Fruit fly (Drosophila melanogaster): ENCODE data around the gene Pvr.

Pvr gene

DNA sequence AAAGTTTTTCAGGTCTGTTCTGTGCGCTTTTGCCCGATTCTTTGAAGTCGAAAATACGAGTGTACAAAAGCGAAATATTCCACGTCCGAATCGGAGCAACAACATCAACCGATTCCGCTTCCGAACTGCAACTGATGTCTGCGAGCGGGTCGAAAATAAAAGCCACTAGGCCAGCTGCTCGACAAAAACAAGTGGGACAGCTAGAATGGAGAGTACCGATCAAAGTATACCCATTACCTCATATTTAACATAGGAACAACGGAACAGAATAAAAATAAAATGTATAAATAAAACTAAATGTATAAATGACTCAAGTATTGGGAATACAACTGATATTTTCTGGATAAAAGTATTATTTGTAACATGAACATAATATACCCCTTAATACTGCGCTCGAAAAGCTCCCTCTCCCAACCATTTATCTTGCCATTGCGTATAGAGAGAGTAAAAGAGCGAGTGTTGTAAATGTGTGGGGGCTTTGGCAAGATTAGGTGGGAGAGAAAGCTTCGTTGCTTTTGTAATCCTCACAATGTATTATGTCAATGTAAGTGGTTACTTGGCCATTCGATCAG lies 34.6 kb downstream of the Pvr start, which contains the start of gene SLC5A11:
Gene SLC5A11 (minus strand): TSS at position 137 of the 572 bp plus-strand sequence.
- TF ChIP-seq ttk (optimal IDR thresholded peaks at IDR 0.05) (no peak), psq (optimal IDR thresholded peaks at IDR 0.05) (no peak), insv (optimal IDR thresholded peaks at IDR 0.05) (no peak), h (optimal IDR thresholded peaks at IDR 0.05) (no peak), Sin3A (optimal IDR thresholded peaks at IDR 0.05) (no peak), Myc (optimal IDR thresholded peaks at IDR 0.05) (no peak)

DNA sequence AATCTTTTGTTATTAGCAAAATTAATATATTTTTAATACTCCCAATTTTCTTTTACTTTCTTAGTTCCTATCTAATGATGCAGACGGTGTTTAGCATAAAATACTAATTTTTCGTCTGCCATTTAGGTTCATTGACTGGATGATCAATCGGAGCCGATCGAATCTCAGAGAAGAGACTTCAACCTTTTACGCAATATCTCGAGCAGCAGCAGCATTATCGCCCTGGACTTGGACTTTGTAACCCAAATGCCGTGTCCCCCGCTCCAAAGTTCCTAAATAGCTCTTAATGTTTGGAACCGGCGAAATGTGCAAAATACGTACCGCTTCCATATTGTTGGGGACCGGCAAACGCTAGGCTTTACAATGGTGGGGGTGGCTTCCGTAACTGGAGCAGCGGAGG lies 35.3 kb downstream of the Pvr start:
- TF ChIP-seq Sin3A (optimal IDR thresholded peaks at IDR 0.05): no peak
- TF ChIP-seq Myc (optimal IDR thresholded peaks at IDR 0.05): no peak
- no peak for TF ChIP-seq insv (optimal IDR thresholded peaks at IDR 0.05)
- no peak for TF ChIP-seq ttk (optimal IDR thresholded peaks at IDR 0.05)

DNA sequence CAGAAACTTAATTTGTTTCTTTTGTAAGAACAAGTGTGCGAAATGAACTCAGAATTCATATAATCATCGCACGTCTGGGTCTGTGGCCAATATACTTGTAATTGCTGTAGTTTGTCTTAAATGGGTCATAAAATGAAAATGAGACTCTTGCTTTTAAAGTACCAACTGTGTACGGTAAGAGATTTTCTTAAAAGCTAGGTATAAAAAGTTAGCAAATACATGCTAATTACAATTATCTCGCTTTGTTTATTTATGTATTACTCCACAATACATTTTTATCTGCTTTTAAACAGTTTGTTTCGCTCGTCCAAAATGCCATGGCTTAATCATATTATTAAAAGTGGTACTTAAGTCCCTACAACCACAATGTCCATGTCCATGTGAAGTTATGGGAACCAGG lies 35.9 kb downstream of the Pvr start:
- TF ChIP-seq psq (optimal IDR thresholded peaks at IDR 0.05) (no peak), insv (optimal IDR thresholded peaks at IDR 0.05) (no peak), Myc (optimal IDR thresholded peaks at IDR 0.05) (no peak), h (optimal IDR thresholded peaks at IDR 0.05) (no peak), ttk (optimal IDR thresholded peaks at IDR 0.05) (no peak), Sin3A (optimal IDR thresholded peaks at IDR 0.05) (no peak)

DNA sequence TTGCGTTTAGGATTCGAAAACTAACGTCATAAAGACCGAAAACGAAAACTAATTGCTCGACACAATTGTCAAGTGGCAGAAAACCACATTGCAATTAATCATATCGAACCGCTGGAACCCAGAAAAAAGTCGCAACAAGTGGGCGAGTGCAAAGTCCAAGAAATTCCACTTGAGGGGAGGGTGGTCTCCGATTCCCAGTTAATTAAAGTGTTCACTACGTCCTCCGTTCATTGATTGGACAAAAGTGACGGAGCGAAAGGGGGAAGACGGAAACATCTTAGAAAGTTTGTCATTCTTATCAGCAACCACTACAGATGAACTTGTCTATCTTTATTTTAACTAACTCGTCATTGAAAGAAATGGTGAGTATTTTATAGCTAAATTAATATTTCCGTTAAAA lies 37.1 kb downstream of the Pvr start:
- TF ChIP-seq insv (optimal IDR thresholded peaks at IDR 0.05): no peak
- no peak for TF ChIP-seq h (optimal IDR thresholded peaks at IDR 0.05)
- TF ChIP-seq Sin3A (optimal IDR thresholded peaks at IDR 0.05): no peak
- TF ChIP-seq Myc (optimal IDR thresholded peaks at IDR 0.05): no peak
- no peak for TF ChIP-seq psq (optimal IDR thresholded peaks at IDR 0.05)
- no peak for TF ChIP-seq ttk (optimal IDR thresholded peaks at IDR 0.05)

DNA sequence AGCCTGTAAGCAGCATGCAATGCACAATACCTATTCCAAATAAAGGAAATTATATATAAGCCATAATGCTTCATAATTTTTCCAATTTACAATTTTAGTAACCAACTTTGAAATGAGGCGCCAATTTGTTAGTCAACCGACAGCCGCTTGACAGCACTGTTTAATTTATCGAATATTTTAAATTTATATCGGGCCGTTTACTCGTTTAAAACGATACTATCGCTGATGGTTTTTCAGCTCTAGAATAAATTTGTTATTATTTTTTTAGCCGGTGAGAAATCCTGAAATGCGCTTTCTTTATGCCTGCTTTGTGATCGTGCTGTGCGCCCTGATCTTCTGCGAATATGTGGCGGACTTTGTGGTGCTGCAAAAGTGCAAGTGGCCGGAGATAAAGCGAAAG lies 40.9 kb downstream of the Pvr start, which contains the start of gene PGAP5:
Gene PGAP5 (plus strand): TSS at position 126 of the 400 bp plus-strand sequence.
- no peak for TF ChIP-seq ttk (optimal IDR thresholded peaks at IDR 0.05)
- no peak for TF ChIP-seq psq (optimal IDR thresholded peaks at IDR 0.05)
- TF ChIP-seq insv (optimal IDR thresholded peaks at IDR 0.05): no peak
- no peak for TF ChIP-seq Sin3A (optimal IDR thresholded peaks at IDR 0.05)

DNA sequence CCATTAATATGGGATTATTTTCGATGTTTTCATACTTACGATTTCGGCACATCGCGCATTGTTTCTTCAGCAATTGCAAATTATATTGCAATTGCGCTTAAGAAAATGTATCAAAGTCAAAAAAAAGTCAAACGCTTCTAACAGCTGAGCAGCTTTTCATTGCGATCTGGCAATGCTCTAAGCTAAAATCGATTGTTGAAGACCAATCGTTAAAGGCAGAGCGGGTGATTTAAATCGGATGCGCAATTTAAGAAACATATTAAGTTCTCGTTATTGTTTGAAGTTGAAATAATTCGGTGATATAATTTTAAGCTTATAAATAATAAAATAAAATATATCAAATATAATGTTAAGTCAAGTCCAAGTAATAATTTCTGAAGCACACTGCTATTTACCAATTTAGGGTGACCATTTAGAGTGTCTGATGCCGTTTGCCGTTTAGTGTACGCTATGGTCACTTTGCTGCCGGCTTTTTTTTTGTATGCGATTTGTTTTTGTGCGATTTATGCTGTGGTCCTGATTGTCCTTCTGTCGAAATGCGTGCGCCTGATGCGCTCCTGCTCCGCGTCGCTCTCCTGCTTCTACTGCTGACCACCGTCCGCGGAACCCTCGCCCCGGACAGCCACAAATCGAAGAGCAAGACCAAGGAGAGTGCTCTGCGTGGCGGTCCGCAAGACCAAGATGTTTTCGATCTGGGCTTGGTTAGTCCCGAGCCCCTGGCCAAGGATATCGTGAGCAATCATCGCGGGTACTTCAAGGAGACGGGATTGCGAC lies 42.7 kb downstream of the Pvr start, which contains the start of the genes CG8475 and CG8460:
Gene CG8475 (minus strand): TSS at position 162 of the 774 bp plus-strand sequence.
Gene CG8460 (plus strand): TSS at position 437 of the 774 bp plus-strand sequence.
- no peak for TF ChIP-seq Sin3A (optimal IDR thresholded peaks at IDR 0.05)

DNA sequence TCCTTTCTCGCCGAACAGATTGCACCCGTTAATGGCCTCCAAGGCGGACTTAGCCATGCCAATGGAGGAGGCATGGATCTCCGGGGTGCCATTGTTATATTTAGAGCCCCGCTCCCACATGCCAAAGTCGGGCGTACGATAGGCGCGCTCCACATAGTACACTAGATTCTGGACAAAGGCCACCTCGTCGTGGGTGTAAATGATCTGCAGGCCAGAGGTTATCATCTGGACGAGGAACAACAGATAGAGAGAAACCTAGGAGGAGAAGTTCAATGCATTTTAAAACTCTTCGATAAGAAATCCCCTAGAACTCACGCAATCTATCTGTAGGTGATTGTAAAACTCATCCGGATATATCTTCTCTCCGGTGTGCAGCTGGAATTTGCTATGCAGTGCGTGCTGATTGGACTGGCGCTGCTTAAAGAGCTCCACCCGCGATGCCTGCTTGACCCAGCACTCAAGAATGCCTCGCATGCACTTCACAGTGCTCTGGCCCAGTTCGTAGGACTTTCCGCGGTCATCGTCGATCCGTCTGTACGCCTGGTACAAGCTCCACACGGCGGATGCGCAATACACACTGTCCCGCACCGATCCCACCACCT lies 43.9 kb downstream of the Pvr start:
- no peak for TF ChIP-seq Myc (optimal IDR thresholded peaks at IDR 0.05)
- no peak for TF ChIP-seq Sin3A (optimal IDR thresholded peaks at IDR 0.05)
- TF ChIP-seq ttk (optimal IDR thresholded peaks at IDR 0.05): no peak
- TF ChIP-seq insv (optimal IDR thresholded peaks at IDR 0.05): no peak
- no peak for TF ChIP-seq psq (optimal IDR thresholded peaks at IDR 0.05)
- TF ChIP-seq h (optimal IDR thresholded peaks at IDR 0.05): no peak

DNA sequence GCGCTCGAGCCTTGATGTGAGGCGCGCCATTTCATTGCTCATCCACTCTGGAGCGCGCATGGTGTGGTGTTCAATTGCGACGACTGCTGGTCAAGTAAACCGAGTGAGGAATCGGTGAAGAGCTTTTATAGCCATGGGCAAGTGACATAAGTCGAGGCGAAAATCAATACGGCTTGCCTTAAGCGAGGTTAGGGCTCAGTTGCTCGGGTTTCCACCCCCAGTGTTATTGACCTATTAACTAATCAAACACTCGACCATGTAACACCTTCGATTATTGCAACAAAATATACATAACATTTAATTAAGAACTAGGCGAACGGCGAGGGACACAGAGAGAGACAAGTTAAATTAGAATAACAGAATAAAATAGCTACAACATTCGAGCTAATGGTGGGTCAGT lies 49.0 kb downstream of the Pvr start, which contains the start of gene CG34134:
Gene CG34134 (minus strand): TSS at position 101 of the 400 bp plus-strand sequence.
- TF ChIP-seq insv (optimal IDR thresholded peaks at IDR 0.05) (no peak), psq (optimal IDR thresholded peaks at IDR 0.05) (no peak), Sin3A (optimal IDR thresholded peaks at IDR 0.05) (no peak), ttk (optimal IDR thresholded peaks at IDR 0.05) (no peak), h (optimal IDR thresholded peaks at IDR 0.05) (no peak), Myc (optimal IDR thresholded peaks at IDR 0.05) (no peak)

DNA sequence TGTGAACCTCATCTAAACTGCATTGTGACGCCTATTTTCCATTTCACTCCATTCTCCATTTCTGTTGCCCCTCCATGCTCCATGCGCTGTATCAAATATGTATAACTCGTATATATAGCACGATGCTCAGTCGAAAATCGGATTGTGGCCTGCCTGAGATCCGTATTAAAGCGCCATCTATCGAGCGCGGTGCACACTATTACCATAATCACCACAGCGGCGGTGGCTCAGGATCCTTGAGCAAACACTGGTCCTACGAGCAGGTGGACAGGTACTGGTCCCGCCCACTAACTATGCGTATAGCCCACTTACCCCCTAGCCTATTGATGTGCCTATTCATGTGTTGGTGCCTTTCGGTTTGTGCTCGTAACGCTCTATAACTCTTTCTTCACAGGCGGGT lies 54.7 kb downstream of the Pvr start:
- TF ChIP-seq insv (optimal IDR thresholded peaks at IDR 0.05) (no peak), Sin3A (optimal IDR thresholded peaks at IDR 0.05) (no peak), psq (optimal IDR thresholded peaks at IDR 0.05) (no peak), Myc (optimal IDR thresholded peaks at IDR 0.05) (no peak)

DNA sequence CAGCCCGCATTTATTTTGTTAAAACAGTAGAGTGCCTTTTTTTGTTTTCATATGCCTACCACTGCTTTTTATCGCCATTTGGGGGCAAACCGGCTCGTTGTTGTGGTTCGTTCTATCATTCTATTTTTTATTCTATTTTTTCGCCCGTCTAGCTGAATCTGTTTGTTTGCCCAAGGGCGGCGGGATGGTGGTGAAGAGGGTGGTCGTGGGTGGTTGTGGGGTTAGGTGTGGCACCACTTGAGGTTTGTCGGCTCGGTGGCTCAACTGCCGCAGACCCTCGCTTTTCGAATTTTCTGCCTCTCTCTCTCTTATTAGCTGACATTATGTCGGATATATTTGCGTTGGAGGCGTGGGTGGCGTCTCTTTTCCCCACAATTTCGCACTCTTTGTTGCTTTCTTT lies 68.1 kb downstream of the Pvr start:
- TF ChIP-seq insv (optimal IDR thresholded peaks at IDR 0.05) (no peak), ttk (optimal IDR thresholded peaks at IDR 0.05) (no peak), Sin3A (optimal IDR thresholded peaks at IDR 0.05) (no peak), psq (optimal IDR thresholded peaks at IDR 0.05) (no peak), Myc (optimal IDR thresholded peaks at IDR 0.05) (no peak), h (optimal IDR thresholded peaks at IDR 0.05) (no peak)
